Fruit fly (Drosophila melanogaster): ENCODE measurements around the gene CG6709.

- TF ChIP-seq usp (GFP tag; optimal IDR thresholded peaks at IDR 0.05) (no peak), Dll (optimal IDR thresholded peaks at IDR 0.05) (no peak), CG8478 (optimal IDR thresholded peaks at IDR 0.05) (no peak), pan (optimal IDR thresholded peaks at IDR 0.05) (no peak), psq (optimal IDR thresholded peaks at IDR 0.05) (no peak)
These were observed 45.8 kb downstream of the CG6709 start for dm6 chr3L:9848744-9849143.
